Fruit fly (Drosophila melanogaster): Measurements from ENCODE around the gene GABA-B-R2.

- TF ChIP-seq CG8478 (optimal IDR thresholded peaks at IDR 0.05) (no peak), CTCF (optimal IDR thresholded peaks at IDR 0.05) (no peak)
Measured at dm6 chr3R:21732901-21733300, 42.7 kb downstream of the GABA-B-R2 start.
